Worm (Caenorhabditis elegans) whole organism, L1 larva: ENCODE data around the gene hlh-14.

ENCODE experiments used
- C04F5.9 ChIP-seq: sonication (generic microtip); optimal IDR thresholded peaks from 2 replicates; lab custom pipeline; 2016; ENCODE audit warnings: missing genetic modification characterization, missing compliant biosample characterization
- C16A3.4 ChIP-seq: fragments of 150-350 bp; optimal IDR thresholded peaks from 2 replicates; lab custom pipeline; 2014; ENCODE audit warnings: missing biosample characterization, missing genetic modification characterization
- C34B4.2 ChIP-seq: sonication (generic microtip); optimal IDR thresholded peaks from 2 replicates; lab custom pipeline; 2017; ENCODE audit warnings: mild to moderate bottlenecking, missing genetic modification characterization, missing compliant biosample characterization
- F16B12.6 ChIP-seq: fragments of 150-350 bp; optimal IDR thresholded peaks from 2 replicates; lab custom pipeline; 2014; ENCODE audit warnings: missing biosample characterization, missing genetic modification characterization
- aha-1 ChIP-seq: fragments of 150-350 bp; optimal IDR thresholded peaks from 2 replicates; lab custom pipeline; 2014; ENCODE audit warnings: missing biosample characterization, missing genetic modification characterization
- alr-1 ChIP-seq: fragments of 200-800 bp; sonication (Bioruptor generic); optimal IDR thresholded peaks from 2 replicates; lab custom pipeline; 2018; ENCODE audit warnings: borderline replicate concordance, mild to moderate bottlenecking, missing genetic modification characterization, missing compliant biosample characterization
- ama-1 ChIP-seq: fragments of 150-350 bp; optimal IDR thresholded peaks from 2 replicates; lab custom pipeline; 2014
- ceh-88 ChIP-seq: fragments of 200-800 bp; sonication (Bioruptor generic); IDR thresholded peaks from 2 replicates; pipeline ENCODE4 v1.3.6; 2022; ENCODE audit warnings: missing genetic modification characterization, missing compliant biosample characterization
- ceh-90 ChIP-seq: sonication (generic microtip); optimal IDR thresholded peaks from 2 replicates; lab custom pipeline; 2016; ENCODE audit warnings: missing genetic modification characterization, missing compliant biosample characterization
- efl-1 ChIP-seq, 4 experiments: fragments of 150-350 bp; optimal IDR thresholded peaks in 3 of 4; peaks in 1 of 4; 1 replicate in 1 of 4; 2 replicates in 3 of 4; lab custom pipeline; 2014; ENCODE audit warnings: missing biosample characterization in 2 of 4, missing genetic modification characterization in 2 of 4, missing genetic modification reagents in 2 of 4
- egl-27 ChIP-seq, 2 experiments: fragments of 150-350 bp in 1 of 2; sonication (generic microtip); optimal IDR thresholded peaks; 3 replicates each; lab custom pipeline; 2017 to 2018; ENCODE audit warnings: missing biosample characterization in 2 of 2, missing genetic modification characterization in 2 of 2, missing genetic modification reagents in 2 of 2
- elt-3 ChIP-seq, 6 experiments: fragments of 150-350 bp in 1 of 6; sonication (generic microtip); optimal IDR thresholded peaks; 2 replicates each; lab custom pipeline; 2017 to 2018; ENCODE audit warnings: missing biosample characterization in 6 of 6, missing genetic modification characterization in 6 of 6, inconsistent platforms in 1 of 6
- ets-5 ChIP-seq: fragments of 200-800 bp; sonication (Bioruptor generic); IDR thresholded peaks from 2 replicates; pipeline ENCODE4 v1.3.6; 2022; ENCODE audit warnings: missing genetic modification characterization, missing compliant biosample characterization
- fkh-10 ChIP-seq: sonication (generic microtip); optimal IDR thresholded peaks from 2 replicates; lab custom pipeline; 2017; ENCODE audit warnings: missing biosample characterization, missing genetic modification reagents, missing genetic modification characterization
- fkh-4 ChIP-seq: sonication (generic microtip); optimal IDR thresholded peaks from 2 replicates; lab custom pipeline; 2016; ENCODE audit warnings: missing compliant biosample characterization, missing genetic modification characterization, borderline replicate concordance
- fkh-8 ChIP-seq: sonication (generic microtip); optimal IDR thresholded peaks from 2 replicates; lab custom pipeline; 2016; ENCODE audit warnings: mild to moderate bottlenecking, missing genetic modification characterization, missing compliant biosample characterization
- fos-1 ChIP-seq: fragments of 150-350 bp; optimal IDR thresholded peaks from 2 replicates; lab custom pipeline; 2014; ENCODE audit warnings: missing biosample characterization, missing genetic modification characterization
- grh-1 ChIP-seq: fragments of 200-800 bp; sonication (Bioruptor generic); IDR thresholded peaks from 2 replicates; pipeline ENCODE4 v1.3.6; 2022; ENCODE audit warnings: missing genetic modification reagents, missing genetic modification characterization, missing compliant biosample characterization
- hlh-17 ChIP-seq: fragments of 200-800 bp; sonication (Bioruptor generic); optimal IDR thresholded peaks from 2 replicates; lab custom pipeline; 2018; ENCODE audit warnings: missing genetic modification characterization, mild to moderate bottlenecking, missing compliant biosample characterization, moderate library complexity, borderline replicate concordance
- hlh-4 ChIP-seq: sonication (generic microtip); optimal IDR thresholded peaks from 2 replicates; lab custom pipeline; 2016; ENCODE audit warnings: mild to moderate bottlenecking, missing genetic modification characterization, missing compliant biosample characterization
- hpl-2 ChIP-seq: fragments of 150-350 bp; optimal IDR thresholded peaks from 2 replicates; lab custom pipeline; 2014; ENCODE audit warnings: missing biosample characterization, missing genetic modification reagents, missing genetic modification characterization
- irx-1 ChIP-seq: sonication (generic microtip); optimal IDR thresholded peaks from 2 replicates; lab custom pipeline; 2016; ENCODE audit warnings: missing genetic modification characterization, missing compliant biosample characterization
- isw-1 ChIP-seq: fragments of 200-800 bp; sonication (Bioruptor generic); IDR thresholded peaks from 2 replicates; pipeline ENCODE4 v1.3.6; 2022; ENCODE audit warnings: missing genetic modification characterization, missing compliant biosample characterization
- jun-1 ChIP-seq: fragments of 150-350 bp; optimal IDR thresholded peaks from 2 replicates; lab custom pipeline; 2014; ENCODE audit warnings: missing biosample characterization, missing genetic modification reagents, missing genetic modification characterization
- lin-15B ChIP-seq: fragments of 150-350 bp; sonication (generic microtip); optimal IDR thresholded peaks from 3 replicates; lab custom pipeline; 2014; ENCODE audit warnings: missing biosample characterization, missing genetic modification characterization
- lin-35 ChIP-seq, 2 experiments: fragments of 150-350 bp; optimal IDR thresholded peaks; 2 replicates each; lab custom pipeline; 2014; ENCODE audit warnings: missing biosample characterization in 2 of 2, missing genetic modification characterization in 2 of 2, missing genetic modification reagents in 2 of 2
- lin-39 ChIP-seq: fragments of 150-350 bp; optimal IDR thresholded peaks from 2 replicates; lab custom pipeline; 2014; ENCODE audit warnings: missing biosample characterization, missing genetic modification reagents, missing genetic modification characterization
- lir-3 ChIP-seq: sonication (generic microtip); optimal IDR thresholded peaks from 2 replicates; lab custom pipeline; 2016; ENCODE audit warnings: mild to moderate bottlenecking, missing genetic modification characterization, moderate library complexity, missing compliant biosample characterization; ENCODE audit not compliant: poor library complexity
- mab-9 ChIP-seq: fragments of 200-800 bp; sonication (Bioruptor generic); IDR thresholded peaks from 2 replicates; pipeline ENCODE4 v1.3.6; 2022; ENCODE audit warnings: missing genetic modification reagents, missing genetic modification characterization, missing compliant biosample characterization
- mef-2 ChIP-seq: fragments of 150-350 bp; optimal IDR thresholded peaks from 2 replicates; lab custom pipeline; 2014; ENCODE audit warnings: missing biosample characterization, missing genetic modification characterization
- nhr-11 ChIP-seq: fragments of 150-350 bp; optimal IDR thresholded peaks from 2 replicates; lab custom pipeline; 2014; ENCODE audit warnings: missing biosample characterization, missing genetic modification characterization
- nhr-12 ChIP-seq: sonication (generic microtip); optimal IDR thresholded peaks from 2 replicates; lab custom pipeline; 2017; ENCODE audit warnings: missing biosample characterization, missing genetic modification characterization
- nhr-19 ChIP-seq: fragments of 200-800 bp; sonication (Bioruptor generic); conservative IDR thresholded peaks from 2 replicates; pipeline ENCODE4 v1.3.6; 2022; ENCODE audit warnings: missing genetic modification characterization, missing compliant biosample characterization
- nhr-20 ChIP-seq: sonication (generic microtip); optimal IDR thresholded peaks from 2 replicates; lab custom pipeline; 2016; ENCODE audit warnings: mild to moderate bottlenecking, missing genetic modification characterization, missing compliant biosample characterization
- nhr-237 ChIP-seq: fragments of 150-350 bp; optimal IDR thresholded peaks from 2 replicates; lab custom pipeline; 2014; ENCODE audit warnings: missing biosample characterization, missing genetic modification characterization
- nhr-47 ChIP-seq: sonication (generic microtip); optimal IDR thresholded peaks from 2 replicates; lab custom pipeline; 2016; ENCODE audit warnings: mild to moderate bottlenecking, missing genetic modification characterization, moderate library complexity, missing compliant biosample characterization
- nhr-71 ChIP-seq: sonication (generic microtip); optimal IDR thresholded peaks from 2 replicates; lab custom pipeline; 2016; ENCODE audit warnings: mild to moderate bottlenecking, missing genetic modification characterization, moderate library complexity, missing compliant biosample characterization
- nhr-76 ChIP-seq: sonication (generic microtip); optimal IDR thresholded peaks from 2 replicates; lab custom pipeline; 2017; ENCODE audit warnings: missing biosample characterization, missing genetic modification characterization
- nhr-77 ChIP-seq: fragments of 150-350 bp; optimal IDR thresholded peaks from 2 replicates; lab custom pipeline; 2014; ENCODE audit warnings: missing biosample characterization, missing genetic modification characterization
- nhr-84 ChIP-seq: sonication (generic microtip); optimal IDR thresholded peaks from 2 replicates; lab custom pipeline; 2017; ENCODE audit warnings: missing biosample characterization, missing genetic modification characterization
- nhr-85 ChIP-seq: sonication (generic microtip); peaks from one replicate; lab custom pipeline; 2016; ENCODE audit warnings: missing genetic modification characterization, inconsistent platforms, missing compliant biosample characterization
- pag-3 ChIP-seq: sonication (generic microtip); optimal IDR thresholded peaks from 2 replicates; lab custom pipeline; 2017; ENCODE audit warnings: missing genetic modification characterization, mild to moderate bottlenecking, missing compliant biosample characterization, antibody characterized with exemption, borderline replicate concordance; ENCODE audit not compliant: insufficient read depth
- skn-1 ChIP-seq: fragments of 150-350 bp; optimal IDR thresholded peaks from 2 replicates; lab custom pipeline; 2014; ENCODE audit warnings: missing biosample characterization, missing genetic modification characterization
- snu-23 ChIP-seq: sonication (generic microtip); optimal IDR thresholded peaks from 2 replicates; lab custom pipeline; 2016; ENCODE audit warnings: missing genetic modification characterization, missing compliant biosample characterization
- sup-37 ChIP-seq: fragments of 200-800 bp; sonication (Bioruptor generic); optimal IDR thresholded peaks from 2 replicates; lab custom pipeline; 2018; ENCODE audit warnings: mild to moderate bottlenecking, missing genetic modification characterization, missing compliant biosample characterization
- unc-130 ChIP-seq: fragments of 150-350 bp; optimal IDR thresholded peaks from 2 replicates; lab custom pipeline; 2017; ENCODE audit warnings: missing biosample characterization, missing genetic modification characterization, inconsistent platforms
- unc-30 ChIP-seq: sonication (generic microtip); optimal IDR thresholded peaks from 2 replicates; lab custom pipeline; 2017; ENCODE audit warnings: missing biosample characterization, missing genetic modification characterization
- unc-86 ChIP-seq: sonication (generic microtip); optimal IDR thresholded peaks from 2 replicates; lab custom pipeline; 2016; ENCODE audit warnings: missing genetic modification characterization, missing compliant biosample characterization
- unc-98 ChIP-seq: fragments of 200-800 bp; sonication (Bioruptor generic); IDR thresholded peaks from 2 replicates; pipeline ENCODE4 v1.3.6; 2022; ENCODE audit warnings: missing genetic modification characterization, missing compliant biosample characterization
- xbp-1 ChIP-seq: sonication (generic microtip); optimal IDR thresholded peaks from 2 replicates; lab custom pipeline; 2016; ENCODE audit warnings: missing genetic modification characterization, missing compliant biosample characterization
- zag-1 ChIP-seq: fragments of 150-350 bp; optimal IDR thresholded peaks from 2 replicates; lab custom pipeline; 2014; ENCODE audit warnings: missing biosample characterization, missing genetic modification characterization
- zip-4 ChIP-seq: fragments of 200-800 bp; sonication (Bioruptor generic); optimal IDR thresholded peaks from 2 replicates; lab custom pipeline; 2018; ENCODE audit warnings: mild to moderate bottlenecking, missing genetic modification characterization, moderate library complexity, missing compliant biosample characterization
- ztf-4 ChIP-seq: fragments of 150-350 bp; optimal IDR thresholded peaks from 2 replicates; lab custom pipeline; 2014; ENCODE audit warnings: missing biosample characterization, missing genetic modification characterization

The hlh-14 gene

DNA sequence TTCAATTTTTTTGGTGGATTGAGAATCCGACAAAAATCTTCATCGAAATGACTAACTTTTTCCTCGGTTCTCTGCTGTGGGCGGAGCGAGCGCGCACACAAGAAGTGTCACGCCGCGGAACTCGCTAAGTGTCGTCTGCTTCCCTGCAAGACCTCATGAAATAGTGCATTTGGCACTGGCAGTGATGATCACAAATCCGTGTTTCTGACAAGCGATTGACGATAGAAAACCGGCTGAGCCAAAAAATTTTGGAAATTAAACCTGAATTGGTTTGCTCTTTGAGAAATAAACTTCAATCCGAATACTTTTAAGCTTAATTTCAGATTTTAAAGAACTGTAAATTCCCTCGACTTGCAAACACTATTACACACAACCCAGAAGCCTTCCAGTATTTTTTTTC is 37.2 kb downstream of the hlh-14 start (continued):
- TF ChIP-seq ama-1 (lab: Kevin White, UChicago) (peak; percentile 84), egl-27 (tag; optimal IDR thresholded peaks at IDR 0.05; lab: Kevin White, UChicago) (peak in 1 of 2 experiments; percentile 57), alr-1 (tag; lab: Kevin White, UChicago) (no peak), elt-3 (tag; optimal IDR thresholded peaks at IDR 0.05; lab: Kevin White, UChicago) (peak in 1 of 6 experiments; percentile 35), nhr-77 (tag; lab: Kevin White, UChicago) (peak; percentile 60), zag-1 (tag; lab: Kevin White, UChicago) (no peak), fos-1 (tag; lab: Kevin White, UChicago) (peak; percentile 70), efl-1 (optimal IDR thresholded peaks at IDR 0.05; lab: Kevin White, UChicago) (peak; percentile 56 to 69), efl-1 (GFP tag; optimal IDR thresholded peaks at IDR 0.05 in 1 of 2; lab: Kevin White, UChicago) (peak; percentile 32 to 95), unc-30 (tag; lab: Kevin White, UChicago) (no peak), lin-35 (GFP tag; optimal IDR thresholded peaks at IDR 0.05; lab: Kevin White, UChicago) (peak; percentile 45 to 72), lin-39 (tag; lab: Kevin White, UChicago) (peak; percentile 87), xbp-1 (tag; lab: Kevin White, UChicago) (peak; percentile 67), nhr-47 (tag; lab: Kevin White, UChicago) (peak; percentile 89), unc-98 (GFP tag; lab: Robert Waterston, UW) (no peak), grh-1 (GFP tag; lab: Robert Waterston, UW) (peak; percentile 67), nhr-76 (tag; lab: Kevin White, UChicago) (no peak), C16A3.4 (tag; lab: Kevin White, UChicago) (peak; percentile 21), mab-9 (GFP tag; lab: Robert Waterston, UW) (peak; percentile 35; the same call in 1 of the 2 replicates), jun-1 (tag; lab: Kevin White, UChicago) (peak; percentile 9), irx-1 (tag; lab: Kevin White, UChicago) (peak; percentile 58), ztf-4 (peak; percentile 12), hpl-2 (GFP tag; lab: Kevin White, UChicago) (no peak), fkh-10 (GFP tag; lab: Kevin White, UChicago) (no peak), lin-15B (peak; percentile 36), F16B12.6 (tag; lab: Kevin White, UChicago) (peak; percentile 12), nhr-11 (tag; lab: Kevin White, UChicago) (no peak), sup-37 (peak; percentile 54), unc-130 (tag; lab: Kevin White, UChicago) (peak; percentile 43), lir-3 (tag; lab: Kevin White, UChicago) (peak; percentile 36), hlh-4 (no peak), C34B4.2 (tag; lab: Kevin White, UChicago) (no peak), ets-5 (GFP tag; lab: Robert Waterston, UW) (no peak), skn-1 (tag; lab: Kevin White, UChicago) (peak; percentile 34), ceh-90 (tag; lab: Kevin White, UChicago) (no peak), zip-4 (peak; percentile 58), snu-23 (GFP tag; lab: Kevin White, UChicago) (peak; percentile 84), nhr-19 (GFP tag; lab: Robert Waterston, UW) (peak; percentile 89), nhr-20 (peak; percentile 78), mef-2 (no peak), nhr-71 (peak; percentile 89), hlh-17 (GFP tag; lab: Kevin White, UChicago) (no peak), unc-86 (tag; lab: Kevin White, UChicago) (peak; percentile 40), isw-1 (GFP tag; lab: Robert Waterston, UW) (peak; percentile 20), nhr-12 (tag; lab: Kevin White, UChicago) (no peak), nhr-237 (tag; lab: Kevin White, UChicago) (no peak), aha-1 (no peak), C04F5.9 (tag; lab: Kevin White, UChicago) (peak; percentile 25), fkh-8 (tag; lab: Kevin White, UChicago) (no peak), nhr-84 (no peak), pag-3 (tag; lab: Kevin White, UChicago) (no peak), ceh-88 (GFP tag; lab: Robert Waterston, UW) (no peak), fkh-4 (tag; lab: Kevin White, UChicago) (no peak), nhr-85 (tag; lab: Kevin White, UChicago) (peak; percentile 91)
